Worm (Caenorhabditis elegans) whole organism, L3 larva: Measurements from ENCODE around the gene nspc-18.

Source experiments
- R02D3.7 ChIP-seq: fragments of 150-350 bp; optimal IDR thresholded peaks from 2 replicates; lab custom pipeline; 2014; ENCODE audit warnings: missing biosample characterization, missing genetic modification characterization
- aly-2 ChIP-seq: fragments of 150-350 bp; optimal IDR thresholded peaks from 2 replicates; lab custom pipeline; 2014; ENCODE audit warnings: missing biosample characterization, missing genetic modification characterization
- ama-1 ChIP-seq: fragments of 150-350 bp; optimal IDR thresholded peaks from 2 replicates; lab custom pipeline; 2018
- ceh-28 ChIP-seq: fragments of 150-350 bp; optimal IDR thresholded peaks from 2 replicates; lab custom pipeline; 2014; ENCODE audit warnings: missing biosample characterization, missing genetic modification reagents, missing genetic modification characterization
- elt-1 ChIP-seq: fragments of 150-350 bp; optimal IDR thresholded peaks from 2 replicates; lab custom pipeline; 2014; ENCODE audit warnings: missing biosample characterization, missing genetic modification characterization
- lin-39 ChIP-seq: fragments of 150-350 bp; optimal IDR thresholded peaks from 2 replicates; lab custom pipeline; 2018; ENCODE audit warnings: missing biosample characterization, missing genetic modification reagents, missing genetic modification characterization
- mdl-1 ChIP-seq: fragments of 150-350 bp; optimal IDR thresholded peaks from 2 replicates; lab custom pipeline; 2014; ENCODE audit warnings: missing biosample characterization, missing genetic modification characterization
- nhr-11 ChIP-seq: fragments of 150-350 bp; optimal IDR thresholded peaks from 2 replicates; lab custom pipeline; 2014; ENCODE audit warnings: missing biosample characterization, missing genetic modification characterization
- nhr-23 ChIP-seq: fragments of 150-350 bp; optimal IDR thresholded peaks from 2 replicates; lab custom pipeline; 2014; ENCODE audit warnings: missing biosample characterization, missing genetic modification reagents, missing genetic modification characterization
- nhr-25 ChIP-seq: sonication (generic microtip); optimal IDR thresholded peaks from 2 replicates; lab custom pipeline; 2017; ENCODE audit warnings: missing biosample characterization, missing genetic modification characterization
- pqm-1 ChIP-seq: fragments of 150-350 bp; optimal IDR thresholded peaks from 2 replicates; lab custom pipeline; 2017; ENCODE audit warnings: missing biosample characterization, missing genetic modification characterization, inconsistent platforms
- unc-39 ChIP-seq: sonication (generic microtip); optimal IDR thresholded peaks from 4 replicates; lab custom pipeline; 2017; ENCODE audit warnings: missing biosample characterization, missing genetic modification characterization
- zag-1 ChIP-seq: fragments of 150-350 bp; optimal IDR thresholded peaks from 2 replicates; lab custom pipeline; 2014; ENCODE audit warnings: missing biosample characterization, missing genetic modification characterization
- ztf-11 ChIP-seq: fragments of 150-350 bp; optimal IDR thresholded peaks from 2 replicates; lab custom pipeline; 2014; ENCODE audit warnings: missing biosample characterization, missing genetic modification characterization

DNA sequence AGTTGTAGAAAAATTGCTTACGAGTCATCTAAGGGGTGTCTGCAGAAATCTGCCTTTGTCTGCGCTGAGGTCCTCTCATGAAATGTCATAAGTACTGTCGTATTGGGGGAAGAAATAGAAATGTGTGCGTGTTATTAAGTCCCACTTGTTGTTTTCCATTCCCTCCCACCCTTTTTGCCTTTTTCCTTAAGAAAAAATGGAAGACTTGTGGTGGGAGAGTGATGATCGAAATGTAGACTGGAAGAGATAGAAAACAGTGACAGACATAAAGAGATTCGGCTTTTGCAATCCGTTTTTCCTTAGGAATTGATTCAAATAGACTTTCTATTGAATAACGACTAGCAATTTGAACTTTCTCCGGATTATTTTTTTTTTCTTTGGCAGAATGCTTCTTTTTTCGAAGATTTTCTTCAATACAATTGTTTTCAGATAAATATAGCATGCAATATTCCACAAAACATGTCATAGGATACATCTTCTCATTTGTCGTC lies 22.3 kb upstream of the nspc-18 start, which contains the start of gene ram-5:
- TF ChIP-seq nhr-23 (tag; lab: Kevin White, UChicago), result no peak
- no peak for TF ChIP-seq nhr-25 (tag; lab: Kevin White, UChicago)
- TF ChIP-seq ceh-28, result no peak
- no peak for TF ChIP-seq ama-1 (lab: Kevin White, UChicago)
- no peak for TF ChIP-seq elt-1 (tag; lab: Kevin White, UChicago)
- TF ChIP-seq lin-39, result no peak
- no peak for TF ChIP-seq nhr-11 (tag; lab: Kevin White, UChicago)
- no peak for TF ChIP-seq aly-2
- TF ChIP-seq pqm-1 (tag; lab: Kevin White, UChicago), result no peak
- TF ChIP-seq mdl-1 (tag; lab: Kevin White, UChicago), result no peak
- no peak for TF ChIP-seq unc-39
- TF ChIP-seq R02D3.7, result no peak
- TF ChIP-seq ztf-11, result no peak
- no peak for TF ChIP-seq zag-1
